Worm (Caenorhabditis elegans) whole organism, early embryonic: ENCODE data around the gene pdl-1.

Experiments used
- aly-1 ChIP-seq: sonication (generic microtip); optimal IDR thresholded peaks from 2 replicates; lab custom pipeline; 2016; ENCODE audit warnings: missing genetic modification characterization, missing compliant biosample characterization
- ama-1 ChIP-seq: fragments of 150-350 bp; optimal IDR thresholded peaks from 2 replicates; lab custom pipeline; 2014
- ceh-13 ChIP-seq: fragments of 200-800 bp; sonication (Bioruptor generic); optimal IDR thresholded peaks from 2 replicates; lab custom pipeline; 2018; ENCODE audit warnings: mild to moderate bottlenecking, missing genetic modification characterization, missing compliant biosample characterization
- flt-1 ChIP-seq: fragments of 200-800 bp; sonication (Bioruptor generic); IDR thresholded peaks from 2 replicates; pipeline ENCODE4 v1.3.6; 2022; ENCODE audit warnings: missing genetic modification characterization, missing compliant biosample characterization
- hmbx-1 ChIP-seq: sonication (generic microtip); optimal IDR thresholded peaks from 2 replicates; lab custom pipeline; 2016; ENCODE audit warnings: mild to moderate bottlenecking, missing genetic modification characterization, missing compliant biosample characterization
- pes-1 ChIP-seq: fragments of 200-800 bp; sonication (Bioruptor generic); IDR thresholded peaks from 2 replicates; pipeline ENCODE4 v1.3.6; 2022; ENCODE audit warnings: missing genetic modification reagents, missing genetic modification characterization, missing compliant biosample characterization
- scrt-1 ChIP-seq: fragments of 200-800 bp; sonication (Bioruptor generic); IDR thresholded peaks from 2 replicates; pipeline ENCODE4 v1.3.6; 2022; ENCODE audit warnings: missing genetic modification characterization, missing compliant biosample characterization
- sea-1 ChIP-seq: fragments of 200-800 bp; sonication (Bioruptor generic); conservative IDR thresholded peaks from 2 replicates; pipeline ENCODE4 v1.3.6; 2022; ENCODE audit warnings: missing genetic modification characterization, missing compliant biosample characterization
- tbx-11 ChIP-seq: fragments of 200-800 bp; sonication (Bioruptor generic); IDR thresholded peaks from 2 replicates; pipeline ENCODE4 v1.3.6; 2022; ENCODE audit warnings: missing genetic modification characterization, missing compliant biosample characterization
- tbx-37 ChIP-seq: fragments of 200-800 bp; sonication (Bioruptor generic); conservative IDR thresholded peaks from 2 replicates; pipeline ENCODE4 v1.3.6; 2022; ENCODE audit warnings: missing genetic modification reagents, missing genetic modification characterization, missing compliant biosample characterization
- tra-4 ChIP-seq: sonication (generic microtip); optimal IDR thresholded peaks from 2 replicates; lab custom pipeline; 2017; ENCODE audit warnings: missing genetic modification characterization, missing compliant biosample characterization

ce11 chrII:7225864-7226522, 42.4 kb downstream of the pdl-1 start, which contains the start of gene clh-3:
- TF ChIP-seq scrt-1 (GFP tag; lab: Robert Waterston, UW) (no peak), ama-1 (lab: Kevin White, UChicago) (no peak), flt-1 (no peak), sea-1 (GFP tag; lab: Robert Waterston, UW) (no peak), hmbx-1 (tag; lab: Kevin White, UChicago) (no peak), tbx-11 (GFP tag; lab: Robert Waterston, UW) (no peak), ceh-13 (GFP tag; lab: Kevin White, UChicago) (no peak), pes-1 (GFP tag; lab: Robert Waterston, UW) (no peak), tra-4 (tag; lab: Kevin White, UChicago) (no peak), aly-1 (no peak), tbx-37 (no peak)
